Worm (Caenorhabditis elegans): Measurements from ENCODE around the gene srg-31.

ce11 chrV:6948225-6948624 is 5.5 kb downstream of the srg-31 start, which contains the start of gene Y57E12B.1:
- TF ChIP-seq lsl-1 (GFP tag; optimal IDR thresholded peaks at IDR 0.05) (no peak), B0035.1 (tag; optimal IDR thresholded peaks at IDR 0.05) (no peak), lin-54 (GFP tag; optimal IDR thresholded peaks at IDR 0.05) (no peak), efl-1 (GFP tag; optimal IDR thresholded peaks at IDR 0.05) (no peak), ama-1 (optimal IDR thresholded peaks at IDR 0.05) (no peak), ama-1 (GFP tag; optimal IDR thresholded peaks at IDR 0.05) (no peak), ceh-100 (GFP tag; IDR thresholded peaks at IDR 0.05) (no peak), tbp1 (GFP tag; optimal IDR thresholded peaks at IDR 0.05) (no peak), nhr-27 (tag; optimal IDR thresholded peaks at IDR 0.05) (no peak), nfyb-1 (GFP tag; IDR thresholded peaks at IDR 0.05) (no peak)

Data from whole organism, young adult.